Worm (Caenorhabditis elegans) whole organism, dauer: ENCODE measurements around the gene F56C3.9.

Experiments
- unc-62 ChIP-seq: sonication (generic microtip); optimal IDR thresholded peaks from 2 replicates; lab custom pipeline; 2017; ENCODE audit warnings: missing biosample characterization, missing genetic modification reagents, missing genetic modification characterization

The F56C3.9 gene

ce11 chrX:1344321-1344720 is 49.5 kb downstream of the F56C3.9 start, which contains the start of gene ins-39:
Gene ins-39 (minus strand): TSS chrX:1344421.
- no peak for TF ChIP-seq unc-62 (GFP tag; lab: Kevin White, UChicago)
